Fruit fly (Drosophila melanogaster) whole organism, embryonic: ENCODE data around the gene gukh.

ENCODE experiments used
- B-H1 ChIP-seq: fragments of 200-800 bp; sonication (Bioruptor generic); IDR thresholded peaks from 3 replicates; pipeline ENCODE4 v1.3.6; 2022; ENCODE audit warnings: missing biosample characterization, missing genetic modification characterization
- C15 ChIP-seq: fragments of 200-800 bp; sonication (Bioruptor generic); IDR thresholded peaks from 3 replicates; pipeline ENCODE4 v1.3.6; 2022; ENCODE audit warnings: missing biosample characterization, missing genetic modification characterization
- CG11696 ChIP-seq: fragments of 200-800 bp; sonication (Bioruptor generic); IDR thresholded peaks from 2 replicates; pipeline ENCODE4 v1.3.6; 2022; ENCODE audit warnings: missing biosample characterization, missing genetic modification characterization
- CG13775 ChIP-seq: fragments of 200-800 bp; sonication (Bioruptor generic); optimal IDR thresholded peaks from 3 replicates; lab custom pipeline; 2017; ENCODE audit warnings: missing biosample characterization, mild to moderate bottlenecking, missing genetic modification characterization
- CG13894 ChIP-seq: fragments of 200-800 bp; sonication (Bioruptor generic); optimal IDR thresholded peaks from 3 replicates; lab custom pipeline; 2018; ENCODE audit warnings: missing biosample characterization, mild to moderate bottlenecking, missing genetic modification characterization, moderate library complexity
- CG1529 ChIP-seq: fragments of 200-800 bp; sonication (Bioruptor generic); optimal IDR thresholded peaks from 3 replicates; lab custom pipeline; 2018; ENCODE audit warnings: missing biosample characterization, missing genetic modification characterization
- CG1603 ChIP-seq: fragments of 200-800 bp; sonication (Bioruptor generic); optimal IDR thresholded peaks from 2 replicates; lab custom pipeline; 2019; ENCODE audit warnings: missing biosample characterization, mild to moderate bottlenecking, missing genetic modification characterization, moderate library complexity
- CG16815 ChIP-seq: fragments of 200-800 bp; sonication (Bioruptor generic); optimal IDR thresholded peaks from 3 replicates; lab custom pipeline; 2017; ENCODE audit warnings: missing biosample characterization, mild to moderate bottlenecking, missing genetic modification characterization
- CG2116 ChIP-seq: fragments of 200-800 bp; sonication (Bioruptor generic); optimal IDR thresholded peaks from 3 replicates; lab custom pipeline; 2018; ENCODE audit warnings: missing biosample characterization, mild to moderate bottlenecking, missing genetic modification characterization
- CG2120 ChIP-seq: fragments of 200-800 bp; sonication (Bioruptor generic); optimal IDR thresholded peaks from 3 replicates; lab custom pipeline; 2016; ENCODE audit warnings: missing biosample characterization, missing genetic modification characterization
- CG30431 ChIP-seq: fragments of 200-800 bp; sonication (Bioruptor generic); optimal IDR thresholded peaks from 2 replicates; lab custom pipeline; 2017; ENCODE audit warnings: missing biosample characterization, missing genetic modification characterization
- CG33557 ChIP-seq: fragments of 200-800 bp; sonication (Bioruptor generic); optimal IDR thresholded peaks from 2 replicates; lab custom pipeline; 2019; ENCODE audit warnings: missing biosample characterization, mild to moderate bottlenecking, missing genetic modification characterization, moderate library complexity
- CG3838 ChIP-seq: fragments of 200-800 bp; sonication (Bioruptor generic); optimal IDR thresholded peaks from 3 replicates; lab custom pipeline; 2016; ENCODE audit warnings: missing biosample characterization, missing genetic modification characterization
- CG6683 ChIP-seq: fragments of 200-800 bp; sonication (Bioruptor generic); optimal IDR thresholded peaks from 2 replicates; lab custom pipeline; 2017; ENCODE audit warnings: missing biosample characterization, mild to moderate bottlenecking, missing genetic modification characterization, missing genetic modification reagents
- CG6765 ChIP-seq: fragments of 200-800 bp; sonication (Bioruptor generic); optimal IDR thresholded peaks from 3 replicates; lab custom pipeline; 2017; ENCODE audit warnings: missing biosample characterization, mild to moderate bottlenecking, missing genetic modification characterization
- CG7745 ChIP-seq: fragments of 200-800 bp; sonication (Bioruptor generic); optimal IDR thresholded peaks from 2 replicates; lab custom pipeline; 2018; ENCODE audit warnings: missing biosample characterization, mild to moderate bottlenecking, missing genetic modification characterization, moderate library complexity
- CG9437 ChIP-seq: fragments of 200-800 bp; sonication (Bioruptor generic); optimal IDR thresholded peaks from 2 replicates; lab custom pipeline; 2018; ENCODE audit warnings: missing biosample characterization, mild to moderate bottlenecking, missing genetic modification characterization
- CG9817 ChIP-seq: fragments of 200-800 bp; sonication (Bioruptor generic); optimal IDR thresholded peaks from 2 replicates; lab custom pipeline; 2018; ENCODE audit warnings: missing biosample characterization, mild to moderate bottlenecking, missing genetic modification characterization, moderate library complexity
- Camta ChIP-seq: fragments of 200-800 bp; sonication (Bioruptor generic); optimal IDR thresholded peaks from 2 replicates; lab custom pipeline; 2016; ENCODE audit warnings: missing biosample characterization, missing genetic modification characterization
- E2f1 ChIP-seq: fragments of 200-800 bp; sonication (Bioruptor generic); IDR thresholded peaks from 2 replicates; pipeline ENCODE4 v1.3.6; 2022; ENCODE audit warnings: missing biosample characterization, missing genetic modification characterization
- HmgZ ChIP-seq: fragments of 200-800 bp; sonication (Bioruptor generic); optimal IDR thresholded peaks from 2 replicates; lab custom pipeline; 2018; ENCODE audit warnings: missing biosample characterization, mild to moderate bottlenecking, missing genetic modification characterization
- Hsf ChIP-seq: fragments of 200-800 bp; sonication (Bioruptor generic); optimal IDR thresholded peaks from 3 replicates; lab custom pipeline; 2016; ENCODE audit warnings: missing biosample characterization, missing genetic modification characterization
- Lpt ChIP-seq: fragments of >200 bp; optimal IDR thresholded peaks from 2 replicates; lab custom pipeline; 2018; ENCODE audit warnings: missing biosample characterization, missing genetic modification characterization
- Meics ChIP-seq: fragments of 200-800 bp; sonication (Bioruptor generic); optimal IDR thresholded peaks from 2 replicates; lab custom pipeline; 2017; ENCODE audit warnings: missing biosample characterization, mild to moderate bottlenecking, missing genetic modification characterization
- NC2β ChIP-seq: fragments of 200-800 bp; sonication (Bioruptor generic); optimal IDR thresholded peaks from 2 replicates; lab custom pipeline; 2016; ENCODE audit warnings: missing biosample characterization, missing genetic modification characterization
- Pdp1 ChIP-seq, 2 experiments: fragments of 200-800 bp; sonication (Bioruptor generic); optimal IDR thresholded peaks; 3 replicates each; lab custom pipeline; 2016; ENCODE audit warnings: missing biosample characterization in 2 of 2, missing genetic modification characterization in 2 of 2, mild to moderate bottlenecking in 1 of 2, moderate library complexity in 1 of 2
- Ravus ChIP-seq: fragments of 200-800 bp; sonication (Bioruptor generic); IDR thresholded peaks from 2 replicates; pipeline ENCODE4 v1.3.6; 2022; ENCODE audit warnings: missing biosample characterization, missing genetic modification characterization
- Tbp ChIP-seq: fragments of >200 bp; optimal IDR thresholded peaks from 2 replicates; lab custom pipeline; 2018; ENCODE audit warnings: missing biosample characterization, missing genetic modification characterization
- al ChIP-seq: fragments of 200-800 bp; sonication (Bioruptor generic); IDR thresholded peaks from 2 replicates; pipeline ENCODE4 v1.3.6; 2022; ENCODE audit warnings: missing biosample characterization, missing genetic modification characterization
- ase ChIP-seq: fragments of 200-800 bp; sonication (Bioruptor generic); IDR thresholded peaks from 3 replicates; pipeline ENCODE4 v1.3.6; 2022; ENCODE audit warnings: missing biosample characterization, missing genetic modification characterization
- chn ChIP-seq: fragments of 200-800 bp; sonication (Bioruptor generic); optimal IDR thresholded peaks from 2 replicates; lab custom pipeline; 2016; ENCODE audit warnings: missing biosample characterization, missing genetic modification characterization
- crp ChIP-seq, 2 experiments: fragments of 200-800 bp; sonication (Bioruptor generic); optimal IDR thresholded peaks; 2 replicates in 1 of 2; 3 replicates in 1 of 2; lab custom pipeline; 2017; ENCODE audit warnings: missing biosample characterization in 2 of 2, missing genetic modification characterization in 2 of 2, mild to moderate bottlenecking in 1 of 2, moderate library complexity in 1 of 2
- dimm ChIP-seq: fragments of 200-800 bp; sonication (Bioruptor generic); IDR thresholded peaks from 2 replicates; pipeline ENCODE4 v1.3.6; 2022; ENCODE audit warnings: missing biosample characterization, missing genetic modification characterization
- dm ChIP-seq: fragments of 200-800 bp; sonication (Bioruptor generic); optimal IDR thresholded peaks from 3 replicates; lab custom pipeline; 2016; ENCODE audit warnings: missing biosample characterization, missing genetic modification characterization
- dmrt11E ChIP-seq: fragments of 200-800 bp; sonication (Bioruptor generic); optimal IDR thresholded peaks from 3 replicates; lab custom pipeline; 2018; ENCODE audit warnings: missing biosample characterization, mild to moderate bottlenecking, missing genetic modification characterization, moderate library complexity
- gcm2 ChIP-seq: fragments of 200-800 bp; sonication (Bioruptor generic); optimal IDR thresholded peaks from 2 replicates; lab custom pipeline; 2016; ENCODE audit warnings: missing biosample characterization, missing genetic modification characterization
- grau ChIP-seq: fragments of 200-800 bp; optimal IDR thresholded peaks from 3 replicates; lab custom pipeline; 2019; ENCODE audit warnings: missing biosample characterization, mild to moderate bottlenecking, missing genetic modification characterization, moderate library complexity
- kni ChIP-seq: fragments of 200-800 bp; sonication (Bioruptor generic); optimal IDR thresholded peaks from 3 replicates; lab custom pipeline; 2017; ENCODE audit warnings: mild to moderate bottlenecking, missing biosample characterization, missing genetic modification reagents, missing genetic modification characterization
- lov ChIP-seq, 2 experiments: fragments of 200-800 bp in 1 of 2; fragments of >200 bp in 1 of 2; sonication (Bioruptor generic) in 1 of 2; IDR thresholded peaks in 1 of 2; optimal IDR thresholded peaks in 1 of 2; 2 replicates in 1 of 2; 3 replicates in 1 of 2; pipeline versions ENCODE4 v1.3.6 to Lab custom; 2017 to 2022; ENCODE audit warnings: missing biosample characterization in 1 of 2, missing genetic modification characterization in 1 of 2
- mirr ChIP-seq: fragments of 200-800 bp; sonication (Bioruptor generic); optimal IDR thresholded peaks from 3 replicates; lab custom pipeline; 2018; ENCODE audit warnings: missing biosample characterization, mild to moderate bottlenecking, missing genetic modification characterization
- nerfin-1 ChIP-seq: fragments of 200-800 bp; sonication (Bioruptor generic); optimal IDR thresholded peaks from 3 replicates; lab custom pipeline; 2019; ENCODE audit warnings: missing biosample characterization, mild to moderate bottlenecking, missing genetic modification characterization, moderate library complexity
- nmo ChIP-seq: fragments of 200-800 bp; sonication (Bioruptor generic); optimal IDR thresholded peaks from 2 replicates; lab custom pipeline; 2018; ENCODE audit warnings: missing biosample characterization, mild to moderate bottlenecking, missing genetic modification characterization, moderate library complexity
- oc ChIP-seq: fragments of 200-800 bp; sonication (Bioruptor generic); optimal IDR thresholded peaks from 2 replicates; lab custom pipeline; 2018; ENCODE audit warnings: missing biosample characterization, mild to moderate bottlenecking, missing genetic modification characterization, moderate library complexity
- pb ChIP-seq: fragments of 200-800 bp; sonication (Bioruptor generic); optimal IDR thresholded peaks from 3 replicates; lab custom pipeline; 2016; ENCODE audit warnings: missing biosample characterization, missing genetic modification characterization
- shn ChIP-seq: fragments of 200-800 bp; sonication (Bioruptor generic); optimal IDR thresholded peaks from 3 replicates; lab custom pipeline; 2016; ENCODE audit warnings: missing biosample characterization, missing genetic modification characterization
- so ChIP-seq: fragments of 200-800 bp; sonication (Bioruptor generic); IDR thresholded peaks from 3 replicates; pipeline ENCODE4 v1.3.6; 2022; ENCODE audit warnings: missing biosample characterization, missing genetic modification characterization
- trh ChIP-seq: fragments of 200-800 bp; sonication (Bioruptor generic); optimal IDR thresholded peaks from 2 replicates; lab custom pipeline; 2016; ENCODE audit warnings: missing biosample characterization, missing genetic modification characterization
- wor ChIP-seq: fragments of 200-800 bp; sonication (Bioruptor generic); IDR thresholded peaks from 2 replicates; pipeline ENCODE4 v1.3.6; 2022; ENCODE audit warnings: missing biosample characterization, missing genetic modification characterization
- z ChIP-seq: fragments of 200-800 bp; sonication (Bioruptor generic); IDR thresholded peaks from 3 replicates; pipeline ENCODE4 v1.3.6; 2022; ENCODE audit warnings: missing biosample characterization, missing genetic modification characterization

Gene gukh

dm6 chr3R:18995556-18996272 lies 11.9 kb downstream of the gukh start (continued):
- TF ChIP-seq Camta (peak; percentile 76), dimm (peak; percentile 81), gcm2 (GFP tag; lab: Kevin White, UChicago) (peak; percentile 20), nmo (peak; percentile 88), CG1603 (tag; lab: Kevin White, UChicago) (peak; percentile 87), lov (optimal IDR thresholded peaks at IDR 0.05; lab: Kevin White, UChicago) (no peak), lov (GFP tag; IDR thresholded peaks at IDR 0.05; lab: Robert Waterston, UW) (peak; percentile 82), pb (GFP tag; lab: Kevin White, UChicago) (peak; percentile 42), CG33557 (GFP tag; lab: Kevin White, UChicago) (peak; percentile 17), E2f1 (peak; percentile 68), Meics (GFP tag; lab: Kevin White, UChicago) (peak; percentile 2), CG2116 (peak; percentile 41), Ravus (GFP tag; lab: Robert Waterston, UW) (peak; percentile 49), CG1529 (peak; percentile 87), dmrt11E (peak; percentile 83), CG9437 (GFP tag; lab: Kevin White, UChicago) (peak; percentile 67), Pdp1 (GFP tag; optimal IDR thresholded peaks at IDR 0.05; lab: Kevin White, UChicago) (peak; percentile 44 to 52), CG6765 (GFP tag; lab: Kevin White, UChicago) (no peak), al (no peak), Lpt (no peak), CG13775 (GFP tag; lab: Kevin White, UChicago) (peak; percentile 55), CG11696 (GFP tag; lab: Robert Waterston, UW) (peak; percentile 54; the same call in 1 of the 2 replicates), wor (GFP tag; lab: Robert Waterston, UW) (peak; percentile 79), Tbp (no peak), z (GFP tag; lab: Robert Waterston, UW) (0 out of 3 replicates have a peak, but pooled peaks have one; percentile 58), grau (peak; percentile 75), chn (peak; percentile 76), nerfin-1 (tag; lab: Kevin White, UChicago) (peak; percentile 80), C15 (GFP tag; lab: Robert Waterston, UW) (no peak), CG7745 (no peak), oc (tag; lab: Kevin White, UChicago) (peak; percentile 83), ase (peak; percentile 88), CG2120 (GFP tag; lab: Kevin White, UChicago) (peak; percentile 23), mirr (GFP tag; lab: Kevin White, UChicago) (no peak), CG9817 (tag; lab: Kevin White, UChicago) (peak; percentile 33), shn (GFP tag; lab: Kevin White, UChicago) (no peak), CG6683 (GFP tag; lab: Kevin White, UChicago) (peak; percentile 17), CG3838 (GFP tag; lab: Kevin White, UChicago) (peak; percentile 16), so (GFP tag; lab: Robert Waterston, UW) (peak; percentile 73; the same call in 1 of the 3 replicates), CG13894 (tag; lab: Kevin White, UChicago) (no peak), HmgZ (peak; percentile 6), Hsf (GFP tag; lab: Kevin White, UChicago) (peak; percentile 70), crp (GFP tag; optimal IDR thresholded peaks at IDR 0.05; lab: Kevin White, UChicago) (peak in 1 of 2 experiments; percentile 41), trh (peak; percentile 46), CG30431 (GFP tag; lab: Kevin White, UChicago) (peak; percentile 56), NC2β (GFP tag; lab: Kevin White, UChicago) (peak; percentile 33), kni (no peak), dm (GFP tag; lab: Kevin White, UChicago) (no peak), B-H1 (GFP tag; lab: Robert Waterston, UW) (peak; percentile 62; the same call in 2 of the 3 replicates), CG16815 (GFP tag; lab: Kevin White, UChicago) (peak; percentile 53)
